Worm (Caenorhabditis elegans) whole organism, midembryonic: ENCODE data around the gene cyp-25A1.

Experiments used
- T22C8.4 ChIP-seq: fragments of 200-800 bp; sonication (Bioruptor generic); IDR thresholded peaks from 2 replicates; pipeline ENCODE4 v1.3.6; 2022; ENCODE audit warnings: missing genetic modification characterization, missing compliant biosample characterization
- cog-1 ChIP-seq: sonication (generic microtip); optimal IDR thresholded peaks from 2 replicates; lab custom pipeline; 2016; ENCODE audit warnings: missing genetic modification characterization, missing compliant biosample characterization
- flt-1 ChIP-seq: fragments of 200-800 bp; sonication (Bioruptor generic); IDR thresholded peaks from 2 replicates; pipeline ENCODE4 v1.3.6; 2022; ENCODE audit warnings: missing genetic modification characterization, missing compliant biosample characterization
- klf-2 ChIP-seq: fragments of 200-800 bp; sonication (Bioruptor generic); conservative IDR thresholded peaks from 2 replicates; pipeline ENCODE4 v1.3.6; 2022; ENCODE audit warnings: missing genetic modification reagents, missing genetic modification characterization, missing compliant biosample characterization
- ref-1 ChIP-seq: fragments of 200-800 bp; sonication (Bioruptor generic); conservative IDR thresholded peaks from 2 replicates; pipeline ENCODE4 v1.3.6; 2022; ENCODE audit warnings: missing genetic modification reagents, missing genetic modification characterization, missing compliant biosample characterization
- tab-1 ChIP-seq: fragments of 200-800 bp; sonication (Bioruptor generic); IDR thresholded peaks from 2 replicates; pipeline ENCODE4 v1.3.6; 2022; ENCODE audit warnings: missing genetic modification characterization, missing compliant biosample characterization
- ztf-23 ChIP-seq: fragments of 200-800 bp; sonication (Bioruptor generic); IDR thresholded peaks from 2 replicates; pipeline ENCODE4 v1.3.6; 2022; ENCODE audit warnings: missing genetic modification reagents, missing genetic modification characterization, missing compliant biosample characterization
- ztf-29 ChIP-seq: fragments of 200-800 bp; sonication (Bioruptor generic); IDR thresholded peaks from 2 replicates; pipeline ENCODE4 v1.3.6; 2022; ENCODE audit warnings: missing genetic modification reagents, missing genetic modification characterization, missing compliant biosample characterization

DNA sequence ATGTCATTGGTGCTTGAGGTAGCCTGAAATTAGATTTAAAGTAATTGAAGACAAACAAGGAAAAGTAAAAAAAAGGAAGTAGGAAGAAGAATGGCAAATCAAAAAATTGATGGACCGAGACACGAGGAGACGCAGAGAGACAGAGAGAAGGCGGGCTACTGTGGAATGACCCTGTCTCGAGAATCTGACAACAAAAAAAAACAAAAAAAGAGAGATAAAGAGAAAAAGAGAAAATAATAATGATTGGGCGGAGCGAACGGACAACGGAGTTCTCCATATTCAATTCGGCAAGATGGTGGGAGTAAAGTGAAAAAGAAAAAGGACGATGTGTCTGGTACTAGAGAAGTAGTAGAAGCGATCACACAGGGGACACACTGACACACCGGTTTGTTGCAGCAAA is 23.4 kb upstream of the cyp-25A1 start, which contains the start of gene toh-1:
- TF ChIP-seq ztf-23 = no peak
- TF ChIP-seq cog-1 (tag; lab: Kevin White, UChicago) = no peak
- TF ChIP-seq ref-1 (GFP tag; lab: Robert Waterston, UW) = no peak
- TF ChIP-seq flt-1 (GFP tag; lab: Robert Waterston, UW) = no peak
- no peak for TF ChIP-seq klf-2 (GFP tag; lab: Robert Waterston, UW)
- TF ChIP-seq tab-1 = no peak
- TF ChIP-seq T22C8.4 = no peak
- TF ChIP-seq ztf-29 (GFP tag; lab: Robert Waterston, UW) = no peak
